Worm (Caenorhabditis elegans): ENCODE measurements around the gene srlf-13.

DNA sequence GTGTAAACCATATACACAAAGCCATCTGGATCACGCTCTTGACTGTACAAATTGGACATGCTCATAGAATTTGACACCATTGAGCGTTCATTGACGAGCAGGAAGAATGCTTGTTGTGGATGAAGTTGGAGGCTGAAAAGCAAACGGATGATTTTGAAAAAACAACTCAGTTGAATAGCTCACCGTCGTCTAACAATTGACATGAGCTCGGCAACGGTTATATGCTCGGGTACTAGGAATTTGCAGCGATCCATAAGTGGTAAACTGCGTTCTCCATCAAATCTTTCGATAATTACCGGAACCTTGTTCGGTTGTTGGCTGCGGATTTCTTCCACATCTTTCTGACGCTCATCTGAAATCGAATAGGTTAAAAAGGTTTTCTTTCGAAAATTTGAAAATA is 38.4 kb upstream of the srlf-13 start:
- TF ChIP-seq mdl-1 (tag; optimal IDR thresholded peaks at IDR 0.05): no peak
- TF ChIP-seq unc-62 (GFP tag; optimal IDR thresholded peaks at IDR 0.05): no peak
- TF ChIP-seq ztf-1 (GFP tag; conservative IDR thresholded peaks at IDR 0.05): no peak
- TF ChIP-seq nhr-23 (tag; optimal IDR thresholded peaks at IDR 0.05): no peak
